Worm (Caenorhabditis elegans) whole organism, mixed stage, embryonic: ENCODE measurements around the gene natb-1.

Source experiments
- M03D4.4 ChIP-seq: sonication (generic microtip); optimal IDR thresholded peaks from 2 replicates; lab custom pipeline; 2017; ENCODE audit warnings: mild to moderate bottlenecking, missing genetic modification characterization, missing compliant biosample characterization
- bed-3 ChIP-seq: fragments of 200-800 bp; sonication (Bioruptor generic); optimal IDR thresholded peaks from 3 replicates; lab custom pipeline; 2018; ENCODE audit warnings: mild to moderate bottlenecking, missing genetic modification characterization, moderate library complexity, missing compliant biosample characterization
- blmp-1 ChIP-seq: fragments of 150-350 bp; optimal IDR thresholded peaks from 2 replicates; lab custom pipeline; 2014; ENCODE audit warnings: missing biosample characterization, missing genetic modification characterization
- ceh-39 ChIP-seq: fragments of 150-350 bp; optimal IDR thresholded peaks from 2 replicates; lab custom pipeline; 2014; ENCODE audit warnings: missing biosample characterization, missing genetic modification characterization
- ceh-43 ChIP-seq: fragments of 200-800 bp; sonication (Bioruptor generic); optimal IDR thresholded peaks from 2 replicates; lab custom pipeline; 2018; ENCODE audit warnings: mild to moderate bottlenecking, missing genetic modification characterization, moderate library complexity, missing compliant biosample characterization
- ceh-83 ChIP-seq: fragments of 200-800 bp; sonication (Bioruptor generic); optimal IDR thresholded peaks from 2 replicates; lab custom pipeline; 2018; ENCODE audit warnings: mild to moderate bottlenecking, missing genetic modification characterization, missing compliant biosample characterization
- ces-1 ChIP-seq: fragments of 150-350 bp; optimal IDR thresholded peaks from 2 replicates; lab custom pipeline; 2014; ENCODE audit warnings: missing biosample characterization, missing genetic modification reagents, missing genetic modification characterization
- cnd-1 ChIP-seq: fragments of 200-800 bp; sonication (Bioruptor generic); optimal IDR thresholded peaks from 2 replicates; lab custom pipeline; 2018; ENCODE audit warnings: mild to moderate bottlenecking, missing genetic modification characterization, missing compliant biosample characterization
- drap-1 ChIP-seq: fragments of 200-800 bp; sonication (Bioruptor generic); optimal IDR thresholded peaks from 3 replicates; lab custom pipeline; 2018; ENCODE audit warnings: mild to moderate bottlenecking, missing genetic modification characterization, missing compliant biosample characterization
- flh-1 ChIP-seq: fragments of 200-800 bp; sonication (Bioruptor generic); optimal IDR thresholded peaks from 2 replicates; lab custom pipeline; 2018; ENCODE audit warnings: mild to moderate bottlenecking, missing genetic modification characterization, moderate library complexity, missing compliant biosample characterization
- ham-2 ChIP-seq: fragments of 200-800 bp; sonication (Bioruptor generic); optimal IDR thresholded peaks from 2 replicates; lab custom pipeline; 2018; ENCODE audit warnings: mild to moderate bottlenecking, missing genetic modification characterization, missing compliant biosample characterization
- hlh-1 ChIP-seq: fragments of 150-350 bp; optimal IDR thresholded peaks from 2 replicates; lab custom pipeline; 2014; ENCODE audit warnings: missing biosample characterization, missing genetic modification reagents, missing genetic modification characterization
- lsy-2 ChIP-seq: fragments of 150-350 bp; optimal IDR thresholded peaks from 2 replicates; lab custom pipeline; 2014; ENCODE audit warnings: missing biosample characterization, missing genetic modification characterization
- mep-1 ChIP-seq: fragments of 150-350 bp; optimal IDR thresholded peaks from 2 replicates; lab custom pipeline; 2017; ENCODE audit warnings: missing biosample characterization, missing genetic modification reagents, missing genetic modification characterization, inconsistent platforms
- mls-2 ChIP-seq: sonication (generic microtip); optimal IDR thresholded peaks from 2 replicates; lab custom pipeline; 2016; ENCODE audit warnings: mild to moderate bottlenecking, missing genetic modification characterization, moderate library complexity, missing compliant biosample characterization
- nhr-2 ChIP-seq: fragments of 150-350 bp; optimal IDR thresholded peaks from 2 replicates; lab custom pipeline; 2014; ENCODE audit warnings: missing biosample characterization, missing genetic modification characterization
- nhr-237 ChIP-seq: fragments of 150-350 bp; optimal IDR thresholded peaks from 2 replicates; lab custom pipeline; 2014; ENCODE audit warnings: missing biosample characterization, missing genetic modification characterization
- nhr-28 ChIP-seq: fragments of 150-350 bp; optimal IDR thresholded peaks from 2 replicates; lab custom pipeline; 2014; ENCODE audit warnings: missing biosample characterization, missing genetic modification characterization
- nhr-76 ChIP-seq: sonication (generic microtip); optimal IDR thresholded peaks from 2 replicates; lab custom pipeline; 2017; ENCODE audit warnings: missing biosample characterization, missing genetic modification characterization
- pha-4 ChIP-seq: fragments of 150-350 bp; optimal IDR thresholded peaks from 2 replicates; lab custom pipeline; 2018; ENCODE audit warnings: missing biosample characterization, missing genetic modification reagents, missing genetic modification characterization
- sem-2 ChIP-seq: fragments of 200-800 bp; sonication (Bioruptor generic); optimal IDR thresholded peaks from 2 replicates; lab custom pipeline; 2018; ENCODE audit warnings: mild to moderate bottlenecking, missing genetic modification characterization, missing compliant biosample characterization
- sptf-1 ChIP-seq: sonication (generic microtip); optimal IDR thresholded peaks from 2 replicates; lab custom pipeline; 2017; ENCODE audit warnings: mild to moderate bottlenecking, missing genetic modification characterization, moderate library complexity, missing compliant biosample characterization
- tbx-8 ChIP-seq: fragments of 200-800 bp; sonication (Bioruptor generic); optimal IDR thresholded peaks from 2 replicates; lab custom pipeline; 2018; ENCODE audit warnings: mild to moderate bottlenecking, missing genetic modification characterization, moderate library complexity, missing compliant biosample characterization
- unc-120 ChIP-seq: sonication (generic microtip); optimal IDR thresholded peaks from 2 replicates; lab custom pipeline; 2017; ENCODE audit warnings: missing genetic modification characterization, missing compliant biosample characterization; ENCODE audit not compliant: poor library complexity, severe bottlenecking
- unc-39 ChIP-seq: fragments of 150-350 bp; optimal IDR thresholded peaks from 2 replicates; lab custom pipeline; 2014; ENCODE audit warnings: missing biosample characterization, missing genetic modification characterization
- unc-62 ChIP-seq: fragments of 150-350 bp; optimal IDR thresholded peaks from 2 replicates; lab custom pipeline; 2014; ENCODE audit warnings: missing biosample characterization, missing genetic modification reagents, missing genetic modification characterization
- ztf-11 ChIP-seq: fragments of 150-350 bp; optimal IDR thresholded peaks from 2 replicates; lab custom pipeline; 2014; ENCODE audit warnings: missing biosample characterization, missing genetic modification characterization

natb-1 gene

ce11 chrV:7980370-7980987 lies 2.8 kb downstream of the natb-1 start:
- peak; percentile 27 for TF ChIP-seq ces-1 (GFP tag; lab: Kevin White, UChicago)
- no peak for TF ChIP-seq drap-1 (GFP tag; lab: Kevin White, UChicago)
- no peak for TF ChIP-seq hlh-1 (tag; lab: Kevin White, UChicago)
- TF ChIP-seq ceh-83 (GFP tag; lab: Kevin White, UChicago) = no peak

- peak; percentile 76 for TF ChIP-seq ceh-39
- peak; percentile 55 for TF ChIP-seq drap-1 (GFP tag; lab: Kevin White, UChicago)
- TF ChIP-seq bed-3 = no peak
- TF ChIP-seq sptf-1 (tag; lab: Kevin White, UChicago) = peak; percentile 46
- no peak for TF ChIP-seq tbx-8 (GFP tag; lab: Kevin White, UChicago)
- TF ChIP-seq ztf-11 (tag; lab: Kevin White, UChicago) = no peak
- TF ChIP-seq unc-39 (tag; lab: Kevin White, UChicago) = no peak
- TF ChIP-seq pha-4 (tag; lab: Kevin White, UChicago) = no peak
- TF ChIP-seq nhr-237 = peak; percentile 9
- TF ChIP-seq lsy-2 (tag; lab: Kevin White, UChicago) = peak; percentile 51
- TF ChIP-seq cnd-1 (tag; lab: Kevin White, UChicago) = peak; percentile 45
- peak; percentile 47 for TF ChIP-seq ham-2 (GFP tag; lab: Kevin White, UChicago)
- TF ChIP-seq nhr-2 (tag; lab: Kevin White, UChicago) = peak; percentile 98
- TF ChIP-seq mls-2 (tag; lab: Kevin White, UChicago) = peak; percentile 14
- TF ChIP-seq unc-120 (tag; lab: Kevin White, UChicago) = no peak
Observed at ce11 chrV:7978798-7979197, 4.4 kb downstream of the natb-1 start.

- TF ChIP-seq nhr-28 (tag; lab: Kevin White, UChicago) = no peak
- no peak for TF ChIP-seq M03D4.4 (tag; lab: Kevin White, UChicago)
- TF ChIP-seq sem-2 (GFP tag; lab: Kevin White, UChicago) = no peak
- TF ChIP-seq nhr-237 = no peak
- TF ChIP-seq unc-39 (tag; lab: Kevin White, UChicago) = no peak
Observed at ce11 chrV:7977701-7978461, 5.3 kb downstream of the natb-1 start, which contains the start of gene let-413. TSS of gene let-413 (minus strand) at chrV:7977776.

- TF ChIP-seq hlh-1 (tag; lab: Kevin White, UChicago) (no peak), blmp-1 (tag; lab: Kevin White, UChicago) (no peak)
Observed at ce11 chrV:7971376-7971775, 11.9 kb downstream of the natb-1 start.

- TF ChIP-seq mep-1 (tag; lab: Kevin White, UChicago) (no peak), unc-62 (no peak), M03D4.4 (tag; lab: Kevin White, UChicago) (no peak), tbx-8 (GFP tag; lab: Kevin White, UChicago) (no peak), hlh-1 (tag; lab: Kevin White, UChicago) (no peak), nhr-237 (no peak), ceh-43 (GFP tag; lab: Kevin White, UChicago) (no peak), flh-1 (GFP tag; lab: Kevin White, UChicago) (no peak), ces-1 (GFP tag; lab: Kevin White, UChicago) (no peak), sptf-1 (tag; lab: Kevin White, UChicago) (no peak), pha-4 (tag; lab: Kevin White, UChicago) (no peak)
- TF ChIP-seq, all 35 proteins: peak for 0
Observed at ce11 chrV:7970519-7970918, 12.7 kb downstream of the natb-1 start.

- TF ChIP-seq unc-62 = no peak
- no peak for TF ChIP-seq ceh-83 (GFP tag; lab: Kevin White, UChicago)
- TF ChIP-seq nhr-2 (tag; lab: Kevin White, UChicago) = no peak
- no peak for TF ChIP-seq lsy-2 (tag; lab: Kevin White, UChicago)
- no peak for TF ChIP-seq nhr-76 (tag; lab: Kevin White, UChicago)
- no peak for TF ChIP-seq mep-1 (tag; lab: Kevin White, UChicago)
Observed at ce11 chrV:7969107-7969506, 14.1 kb downstream of the natb-1 start, which contains the start of gene che-7. TSS of gene che-7 (minus strand) at chrV:7969207.
